Worm (Caenorhabditis elegans) whole organism, dauer: ENCODE data around the gene F56A11.4.

Experiments used
- unc-62 ChIP-seq: sonication (generic microtip); optimal IDR thresholded peaks from 2 replicates; lab custom pipeline; 2017; ENCODE audit warnings: missing biosample characterization, missing genetic modification reagents, missing genetic modification characterization

The F56A11.4 gene

ce11 chrIV:548000-548399 is at the start of gene F56A11.4:
TSS of gene F56A11.4 (plus strand) at chrIV:548300.
- no peak for TF ChIP-seq unc-62 (GFP tag; lab: Kevin White, UChicago)

ce11 chrIV:504495-504894 is 43.6 kb upstream of the F56A11.4 start:
- no peak for TF ChIP-seq unc-62 (GFP tag; lab: Kevin White, UChicago)

DNA sequence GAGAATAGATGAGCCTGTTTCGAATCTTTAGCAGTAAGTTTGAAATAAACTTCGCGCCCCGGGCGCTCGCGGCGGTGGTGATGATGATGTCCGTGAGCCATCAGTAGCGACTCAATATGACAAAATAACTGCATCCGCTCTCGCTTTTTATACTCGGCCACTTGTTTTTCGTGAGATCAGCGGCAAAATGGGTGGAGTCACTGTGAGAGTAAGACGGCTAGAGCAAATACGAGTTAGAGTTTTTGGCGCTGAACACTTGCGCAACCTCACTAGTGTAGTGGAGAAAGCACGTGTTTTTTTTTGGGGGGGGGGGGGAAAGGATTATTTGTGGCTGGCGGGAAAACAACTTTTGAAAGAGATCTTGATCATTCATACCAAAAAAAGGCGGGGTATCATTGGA is 41.7 kb upstream of the F56A11.4 start, which contains the start of gene W03G1.5:
W03G1.5 (minus strand) TSS at position 101 of the 400 bp plus-strand sequence.
- TF ChIP-seq unc-62 (GFP tag; lab: Kevin White, UChicago) = no peak

DNA sequence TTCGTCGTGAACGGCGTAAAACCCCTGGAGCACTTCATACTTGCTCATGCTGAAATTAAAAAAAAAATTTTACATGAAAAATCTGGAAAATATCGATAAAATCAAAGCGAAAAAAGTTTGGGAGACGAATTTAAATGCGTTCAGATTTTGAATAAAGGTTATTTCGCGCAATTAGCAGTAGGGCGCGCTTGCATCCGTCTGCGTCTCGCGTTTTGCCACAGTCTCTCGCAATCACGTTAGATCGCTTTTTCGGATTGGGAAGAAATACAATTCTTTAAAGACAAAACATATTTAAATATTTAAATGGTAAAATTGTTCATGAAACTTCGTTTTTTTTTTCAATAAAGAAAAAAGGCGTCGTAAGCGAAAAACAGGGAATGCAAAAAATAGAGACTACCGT is 28.7 kb upstream of the F56A11.4 start, which contains the start of gene pig-1:
pig-1 (minus strand) TSS at position 49 of the 400 bp plus-strand sequence.
- TF ChIP-seq unc-62 (GFP tag; lab: Kevin White, UChicago) = no peak

DNA sequence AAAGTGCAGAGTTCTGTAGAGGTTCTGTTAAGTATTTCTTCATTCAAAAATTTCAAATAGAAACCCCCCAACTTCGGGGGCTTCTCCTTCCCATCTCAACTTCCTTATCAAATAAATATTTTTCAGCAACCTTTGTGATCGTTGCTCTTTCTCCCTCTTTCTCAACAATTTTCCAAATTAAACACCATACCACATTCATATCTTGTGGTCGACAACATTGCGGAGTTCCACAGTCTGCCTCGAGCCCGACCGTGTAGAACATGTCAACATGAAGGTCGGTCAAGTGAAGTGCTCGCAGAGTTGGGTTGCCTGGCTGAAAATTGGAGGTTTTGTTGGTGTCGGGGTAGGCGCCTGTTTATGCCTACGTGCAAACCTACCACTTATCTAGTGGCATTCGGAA is 25.5 kb upstream of the F56A11.4 start:
- TF ChIP-seq unc-62 (GFP tag; lab: Kevin White, UChicago) = no peak

- TF ChIP-seq unc-62 (GFP tag; lab: Kevin White, UChicago) = no peak
Measured at ce11 chrIV:523595-523994, 24.5 kb upstream of the F56A11.4 start, which contains the start of gene asm-3. TSS of gene asm-3 (minus strand) at chrIV:523809.

DNA sequence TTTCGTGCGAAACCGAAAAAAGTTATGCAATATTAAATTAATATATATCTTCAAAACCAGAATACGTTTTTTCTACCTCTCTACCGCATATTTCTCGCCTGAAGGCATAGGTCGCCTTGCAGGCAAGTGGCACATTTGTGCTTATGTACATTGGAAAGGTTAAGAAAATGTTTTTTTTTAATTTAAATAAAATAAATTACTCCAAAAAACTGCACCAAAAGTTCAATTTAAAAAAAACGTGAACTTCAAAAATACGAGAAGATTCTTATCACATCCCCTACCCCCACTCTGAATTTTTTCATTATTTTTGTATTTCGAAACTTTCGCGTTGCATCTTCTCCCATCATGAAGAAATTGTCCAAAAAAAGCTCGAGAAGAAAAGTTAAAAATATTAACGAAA is 23.7 kb upstream of the F56A11.4 start, which contains the start of gene W03G1.2:
W03G1.2 (plus strand) TSS at position 301 of the 400 bp plus-strand sequence.
- TF ChIP-seq unc-62 (GFP tag; lab: Kevin White, UChicago) = no peak

- TF ChIP-seq unc-62 (GFP tag; lab: Kevin White, UChicago) = no peak
Measured at ce11 chrIV:531835-532234, 16.3 kb upstream of the F56A11.4 start, which contains the start of gene glt-7. TSS of gene glt-7 (plus strand) at chrIV:532135.

DNA sequence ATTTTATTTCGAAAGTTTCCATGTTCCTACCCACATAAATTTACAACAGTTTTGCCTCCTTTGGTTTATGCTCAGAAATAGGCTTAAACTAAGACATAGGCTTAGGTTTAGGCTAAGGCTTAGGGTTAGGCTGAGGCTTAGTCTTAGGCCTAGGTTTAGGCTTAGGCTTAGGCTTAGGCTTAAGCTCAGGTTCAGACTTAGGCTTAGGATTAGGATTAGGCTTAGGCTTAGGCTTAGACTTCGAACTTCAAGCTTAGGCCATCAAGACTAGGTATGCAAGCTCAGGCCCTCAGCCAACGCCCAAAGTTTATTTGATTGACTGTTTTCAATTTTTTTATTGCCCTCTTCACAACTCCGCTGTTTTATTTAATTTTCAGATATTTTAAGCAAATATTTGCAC is 2.2 kb upstream of the F56A11.4 start:
- no peak for TF ChIP-seq unc-62 (GFP tag; lab: Kevin White, UChicago)

DNA sequence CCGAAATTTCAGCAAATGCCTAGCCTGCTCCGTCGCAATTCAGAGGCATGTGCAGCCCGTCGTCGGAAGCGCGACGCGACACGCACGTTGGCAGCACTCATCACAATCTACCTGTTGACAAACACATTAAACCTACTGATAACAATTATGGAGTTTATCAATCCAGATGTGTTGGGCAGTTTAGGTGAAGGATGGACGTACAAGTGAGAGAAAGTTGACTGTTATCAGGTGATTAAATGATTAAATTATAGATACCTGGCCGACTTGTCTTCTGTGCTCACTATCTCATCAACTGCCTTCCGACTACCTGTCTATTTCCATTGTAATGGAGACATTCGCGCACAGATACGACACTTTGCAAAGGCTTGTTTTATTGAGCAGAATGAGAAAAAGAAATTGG is 3.8 kb downstream of the F56A11.4 start:
- no peak for TF ChIP-seq unc-62 (GFP tag; lab: Kevin White, UChicago)

DNA sequence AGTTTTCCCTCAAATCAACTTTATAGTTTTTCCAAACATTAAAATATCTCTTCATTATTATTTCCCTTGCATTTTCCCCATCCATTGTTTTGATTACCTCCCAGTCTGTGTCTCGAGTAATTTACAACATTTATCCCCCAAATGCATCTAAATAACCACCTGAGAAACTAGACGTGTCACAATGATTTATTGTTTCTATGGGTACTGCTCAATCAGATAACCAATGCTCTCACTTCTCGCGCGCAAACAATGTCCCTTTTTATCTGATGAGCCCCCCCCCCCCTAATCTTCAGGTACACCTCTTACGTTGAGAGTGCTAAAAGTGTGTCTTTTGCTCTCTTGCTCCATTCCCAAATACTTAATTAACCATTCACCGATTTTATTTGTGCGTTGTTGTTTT is 5.9 kb downstream of the F56A11.4 start:
- no peak for TF ChIP-seq unc-62 (GFP tag; lab: Kevin White, UChicago)

- TF ChIP-seq unc-62 (GFP tag; lab: Kevin White, UChicago) = no peak
Measured at ce11 chrIV:558735-559284, 10.7 kb downstream of the F56A11.4 start, which contains the start of gene efn-4. TSS of gene efn-4 (plus strand) at chrIV:559234.

- TF ChIP-seq unc-62 (GFP tag; lab: Kevin White, UChicago) = no peak
Measured at ce11 chrIV:560314-560713, 12.2 kb downstream of the F56A11.4 start.

- TF ChIP-seq unc-62 (GFP tag; lab: Kevin White, UChicago) = no peak
Measured at ce11 chrIV:560780-561179, 12.7 kb downstream of the F56A11.4 start.

ce11 chrIV:563417-563816 is 15.3 kb downstream of the F56A11.4 start:
- no peak for TF ChIP-seq unc-62 (GFP tag; lab: Kevin White, UChicago)

DNA sequence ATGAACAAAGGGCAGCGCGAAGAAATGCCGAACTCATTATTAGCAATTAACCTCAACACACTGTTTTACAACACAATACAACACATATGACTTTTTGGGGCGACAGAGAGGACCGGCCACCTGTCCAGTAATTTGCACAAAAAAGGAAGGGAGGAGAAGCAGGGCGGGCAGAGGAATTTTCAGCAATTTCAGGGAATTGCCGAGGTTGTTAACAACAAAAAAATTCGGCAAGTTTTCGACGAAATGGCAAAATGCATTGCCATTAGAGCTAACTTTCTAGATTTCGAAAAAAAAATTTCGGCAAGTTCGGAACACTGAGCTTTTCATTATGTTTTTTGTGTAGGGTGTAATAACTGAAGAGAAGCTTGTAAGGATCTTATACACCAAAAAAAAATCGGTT is 15.9 kb downstream of the F56A11.4 start:
- no peak for TF ChIP-seq unc-62 (GFP tag; lab: Kevin White, UChicago)

- no peak for TF ChIP-seq unc-62 (GFP tag; lab: Kevin White, UChicago)
Measured at ce11 chrIV:570799-571300, 22.8 kb downstream of the F56A11.4 start, which contains the start of gene F56A11.5. TSS of gene F56A11.5 (minus strand) at chrIV:570849.
